Fruit fly (Drosophila melanogaster) whole organism, embryonic: ENCODE measurements around the gene Swip-1.

ENCODE experiments used
- Ada2b ChIP-seq: fragments of 200-800 bp; sonication (Bioruptor generic); IDR thresholded peaks from 2 replicates; pipeline ENCODE4 v1.3.6; 2022; ENCODE audit warnings: missing biosample characterization, missing genetic modification characterization
- C15 ChIP-seq: fragments of 200-800 bp; sonication (Bioruptor generic); IDR thresholded peaks from 3 replicates; pipeline ENCODE4 v1.3.6; 2022; ENCODE audit warnings: missing biosample characterization, missing genetic modification characterization
- CG10366 ChIP-seq: fragments of 200-800 bp; sonication (Bioruptor generic); IDR thresholded peaks from 2 replicates; pipeline ENCODE4 v1.3.6; 2022; ENCODE audit warnings: missing biosample characterization, missing genetic modification characterization
- CG10431 ChIP-seq: fragments of 200-800 bp; sonication (Bioruptor generic); optimal IDR thresholded peaks from 3 replicates; lab custom pipeline; 2018; ENCODE audit warnings: missing biosample characterization, mild to moderate bottlenecking, missing genetic modification characterization
- CG11504 ChIP-seq: fragments of 200-800 bp; sonication (Bioruptor generic); optimal IDR thresholded peaks from 3 replicates; lab custom pipeline; 2019; ENCODE audit warnings: missing biosample characterization, mild to moderate bottlenecking, missing genetic modification characterization, moderate library complexity
- CG11696 ChIP-seq: fragments of 200-800 bp; sonication (Bioruptor generic); IDR thresholded peaks from 2 replicates; pipeline ENCODE4 v1.3.6; 2022; ENCODE audit warnings: missing biosample characterization, missing genetic modification characterization
- CG12391 ChIP-seq: fragments of 200-800 bp; sonication (Bioruptor generic); optimal IDR thresholded peaks from 3 replicates; lab custom pipeline; 2018; ENCODE audit warnings: missing biosample characterization, mild to moderate bottlenecking, missing genetic modification characterization, moderate library complexity
- CG15269 ChIP-seq: fragments of 200-800 bp; sonication (Bioruptor generic); optimal IDR thresholded peaks from 2 replicates; lab custom pipeline; 2018; ENCODE audit warnings: missing biosample characterization, mild to moderate bottlenecking, missing genetic modification characterization, moderate library complexity
- CG16815 ChIP-seq: fragments of 200-800 bp; sonication (Bioruptor generic); optimal IDR thresholded peaks from 3 replicates; lab custom pipeline; 2017; ENCODE audit warnings: missing biosample characterization, mild to moderate bottlenecking, missing genetic modification characterization
- CG30403 ChIP-seq: fragments of 200-800 bp; sonication (Bioruptor generic); optimal IDR thresholded peaks from 3 replicates; lab custom pipeline; 2016; ENCODE audit warnings: missing biosample characterization, missing genetic modification characterization
- CG31365 ChIP-seq: fragments of 200-800 bp; sonication (Bioruptor generic); optimal IDR thresholded peaks from 2 replicates; lab custom pipeline; 2018; ENCODE audit warnings: missing biosample characterization, mild to moderate bottlenecking, missing genetic modification characterization
- CG4404 ChIP-seq: fragments of 200-800 bp; sonication (Bioruptor generic); IDR thresholded peaks from 2 replicates; pipeline ENCODE4 v1.3.6; 2022; ENCODE audit warnings: missing biosample characterization, missing genetic modification characterization
- CG4707 ChIP-seq: fragments of 200-800 bp; sonication (Bioruptor generic); optimal IDR thresholded peaks from 2 replicates; lab custom pipeline; 2018; ENCODE audit warnings: missing biosample characterization, mild to moderate bottlenecking, missing genetic modification characterization, moderate library complexity
- CG5245 ChIP-seq: fragments of 200-800 bp; sonication (Bioruptor generic); optimal IDR thresholded peaks from 3 replicates; lab custom pipeline; 2016; ENCODE audit warnings: missing biosample characterization, missing genetic modification characterization
- CG8089 ChIP-seq: fragments of 200-800 bp; sonication (Bioruptor generic); optimal IDR thresholded peaks from 3 replicates; lab custom pipeline; 2016; ENCODE audit warnings: missing biosample characterization, missing genetic modification characterization
- CG8281 ChIP-seq: fragments of 200-800 bp; sonication (Bioruptor generic); optimal IDR thresholded peaks from 2 replicates; lab custom pipeline; 2018; ENCODE audit warnings: missing biosample characterization, mild to moderate bottlenecking, missing genetic modification characterization, moderate library complexity
- CG9797 ChIP-seq: fragments of 200-800 bp; sonication (Bioruptor generic); optimal IDR thresholded peaks from 3 replicates; lab custom pipeline; 2018; ENCODE audit warnings: missing biosample characterization, mild to moderate bottlenecking, missing genetic modification characterization
- D ChIP-seq, 2 experiments: fragments of 200-800 bp in 1 of 2; fragments of >200 bp in 1 of 2; sonication (Bioruptor generic) in 1 of 2; optimal IDR thresholded peaks; 2 replicates in 1 of 2; 3 replicates in 1 of 2; lab custom pipeline; 2017; ENCODE audit warnings: mild to moderate bottlenecking in 1 of 2, missing biosample characterization in 1 of 2, missing genetic modification characterization in 1 of 2, missing genetic modification reagents in 1 of 2
- HLHmδ ChIP-seq: fragments of 200-800 bp; sonication (Bioruptor generic); optimal IDR thresholded peaks from 2 replicates; lab custom pipeline; 2018; ENCODE audit warnings: missing biosample characterization, mild to moderate bottlenecking, missing genetic modification characterization, moderate library complexity
- NfI ChIP-seq: fragments of 200-800 bp; sonication (Bioruptor generic); optimal IDR thresholded peaks from 3 replicates; lab custom pipeline; 2018; ENCODE audit warnings: missing biosample characterization, mild to moderate bottlenecking, missing genetic modification characterization, moderate library complexity
- Oaz ChIP-seq: fragments of 200-800 bp; sonication (Bioruptor generic); IDR thresholded peaks from 2 replicates; pipeline ENCODE4 v1.3.6; 2022; ENCODE audit warnings: missing biosample characterization, missing genetic modification characterization
- Rfx ChIP-seq: fragments of 200-800 bp; sonication (Bioruptor generic); IDR thresholded peaks from 2 replicates; pipeline ENCODE4 v1.3.6; 2022; ENCODE audit warnings: missing biosample characterization, missing genetic modification characterization
- Sry-β ChIP-seq: fragments of 200-800 bp; sonication (Bioruptor generic); optimal IDR thresholded peaks from 2 replicates; lab custom pipeline; 2018; ENCODE audit warnings: missing biosample characterization, mild to moderate bottlenecking, missing genetic modification characterization, moderate library complexity
- Ssrp ChIP-seq: fragments of 200-800 bp; sonication (Bioruptor generic); optimal IDR thresholded peaks from 2 replicates; lab custom pipeline; 2018; ENCODE audit warnings: missing biosample characterization, mild to moderate bottlenecking, missing genetic modification characterization, moderate library complexity
- Xrp1 ChIP-seq: fragments of 200-800 bp; sonication (Bioruptor generic); IDR thresholded peaks from 2 replicates; pipeline ENCODE4 v1.3.6; 2022; ENCODE audit warnings: missing biosample characterization, missing genetic modification characterization
- ara ChIP-seq: fragments of 200-800 bp; sonication (Bioruptor generic); IDR thresholded peaks from 2 replicates; pipeline ENCODE4 v1.3.6; 2022; ENCODE audit warnings: missing biosample characterization, missing genetic modification characterization
- ash1 ChIP-seq: fragments of 200-800 bp; sonication (Bioruptor generic); optimal IDR thresholded peaks from 2 replicates; lab custom pipeline; 2018; ENCODE audit warnings: missing biosample characterization, mild to moderate bottlenecking, missing genetic modification characterization
- ato ChIP-seq: fragments of 200-800 bp; sonication (Bioruptor generic); IDR thresholded peaks from 2 replicates; pipeline ENCODE4 v1.3.6; 2022; ENCODE audit warnings: missing biosample characterization, missing genetic modification characterization; ENCODE audit not compliant: partially characterized antibody
- bowl ChIP-seq: fragments of 200-800 bp; sonication (Bioruptor generic); IDR thresholded peaks from 2 replicates; pipeline ENCODE4 v1.3.6; 2022; ENCODE audit warnings: missing biosample characterization, missing genetic modification characterization
- bsh ChIP-seq, 2 experiments: fragments of 200-800 bp; sonication (Bioruptor generic); optimal IDR thresholded peaks; 2 replicates each; lab custom pipeline; 2017 to 2018; ENCODE audit warnings: mild to moderate bottlenecking in 2 of 2, missing biosample characterization in 2 of 2, missing genetic modification characterization in 2 of 2, moderate library complexity in 1 of 2
- cg ChIP-seq: fragments of 200-800 bp; sonication (Bioruptor generic); optimal IDR thresholded peaks from 3 replicates; lab custom pipeline; 2019; ENCODE audit warnings: missing biosample characterization, mild to moderate bottlenecking, missing genetic modification characterization, moderate library complexity
- dimm ChIP-seq: fragments of 200-800 bp; sonication (Bioruptor generic); IDR thresholded peaks from 2 replicates; pipeline ENCODE4 v1.3.6; 2022; ENCODE audit warnings: missing biosample characterization, missing genetic modification characterization
- dmrt11E ChIP-seq: fragments of 200-800 bp; sonication (Bioruptor generic); optimal IDR thresholded peaks from 3 replicates; lab custom pipeline; 2018; ENCODE audit warnings: missing biosample characterization, mild to moderate bottlenecking, missing genetic modification characterization, moderate library complexity
- dysf ChIP-seq: fragments of 200-800 bp; sonication (Bioruptor generic); IDR thresholded peaks from 3 replicates; pipeline ENCODE4 v1.3.6; 2022; ENCODE audit warnings: missing biosample characterization, missing genetic modification characterization
- ewg ChIP-seq: fragments of 200-800 bp; sonication (Bioruptor generic); optimal IDR thresholded peaks from 3 replicates; lab custom pipeline; 2017; ENCODE audit warnings: mild to moderate bottlenecking, missing biosample characterization, missing genetic modification reagents, missing genetic modification characterization
- exex ChIP-seq: fragments of 200-800 bp; sonication (Bioruptor generic); optimal IDR thresholded peaks from 4 replicates; lab custom pipeline; 2018; ENCODE audit warnings: missing biosample characterization, mild to moderate bottlenecking, missing genetic modification characterization, moderate library complexity
- fd96Cb ChIP-seq: fragments of 200-800 bp; sonication (Bioruptor generic); optimal IDR thresholded peaks from 2 replicates; lab custom pipeline; 2018; ENCODE audit warnings: missing biosample characterization, mild to moderate bottlenecking, missing genetic modification characterization, moderate library complexity
- gce ChIP-seq: fragments of 200-800 bp; sonication (Bioruptor generic); IDR thresholded peaks from 3 replicates; pipeline ENCODE4 v1.3.6; 2022; ENCODE audit warnings: missing biosample characterization, missing genetic modification characterization
- hb ChIP-seq: fragments of 200-800 bp; sonication (Bioruptor generic); IDR thresholded peaks from 3 replicates; pipeline ENCODE4 v1.3.6; 2022; ENCODE audit warnings: missing biosample characterization, missing genetic modification characterization; ENCODE audit not compliant: partially characterized antibody
- lmd ChIP-seq: fragments of 200-800 bp; sonication (Bioruptor generic); IDR thresholded peaks from 2 replicates; pipeline ENCODE4 v1.3.6; 2022; ENCODE audit warnings: missing biosample characterization, missing genetic modification characterization
- lola ChIP-seq, 3 experiments: fragments of >200 bp in 2 of 3; fragments of 200-800 bp in 1 of 3; sonication (Bioruptor generic) in 1 of 3; optimal IDR thresholded peaks; 2 replicates each; lab custom pipeline; 2017 to 2019; ENCODE audit warnings: missing biosample characterization in 3 of 3, missing genetic modification characterization in 3 of 3, mild to moderate bottlenecking in 1 of 3, moderate library complexity in 1 of 3
- mirr ChIP-seq: fragments of 200-800 bp; sonication (Bioruptor generic); optimal IDR thresholded peaks from 3 replicates; lab custom pipeline; 2018; ENCODE audit warnings: missing biosample characterization, mild to moderate bottlenecking, missing genetic modification characterization
- prd ChIP-seq, 3 experiments: fragments of >200 bp in 2 of 3; fragments of 200-800 bp in 1 of 3; sonication (Bioruptor generic) in 1 of 3; optimal IDR thresholded peaks in 2 of 3; IDR thresholded peaks in 1 of 3; 2 replicates in 2 of 3; 3 replicates in 1 of 3; pipeline versions ENCODE4 v1.3.6 to Lab custom; 2017 to 2022; ENCODE audit warnings: missing biosample characterization in 1 of 3, missing genetic modification characterization in 1 of 3
- pzg ChIP-seq: fragments of 200-800 bp; sonication (Bioruptor generic); optimal IDR thresholded peaks from 3 replicates; lab custom pipeline; 2018; ENCODE audit warnings: missing biosample characterization, mild to moderate bottlenecking, missing genetic modification characterization, moderate library complexity
- slbo ChIP-seq: fragments of 200-800 bp; sonication (Bioruptor generic); IDR thresholded peaks from 2 replicates; pipeline ENCODE4 v1.3.6; 2022; ENCODE audit warnings: missing biosample characterization, missing genetic modification characterization
- slou ChIP-seq: fragments of 200-800 bp; sonication (Bioruptor generic); optimal IDR thresholded peaks from 3 replicates; lab custom pipeline; 2016; ENCODE audit warnings: missing biosample characterization, missing genetic modification characterization
- wor ChIP-seq: fragments of 200-800 bp; sonication (Bioruptor generic); IDR thresholded peaks from 2 replicates; pipeline ENCODE4 v1.3.6; 2022; ENCODE audit warnings: missing biosample characterization, missing genetic modification characterization

The Swip-1 gene

dm6 chr2L:19014032-19014880, 27.2 kb upstream of the Swip-1 start (continued):
- TF ChIP-seq fd96Cb (tag; lab: Kevin White, UChicago) (peak; percentile 67), ewg (peak; percentile 64), CG11696 (no peak), slou (GFP tag; lab: Kevin White, UChicago) (peak; percentile 70), lola (GFP tag; optimal IDR thresholded peaks at IDR 0.05; lab: Kevin White, UChicago) (peak in 1 of 3 experiments; percentile 46), CG10366 (GFP tag; lab: Robert Waterston, UW) (peak; percentile 46; the same call in 1 of the 2 replicates), CG10431 (GFP tag; lab: Kevin White, UChicago) (peak; percentile 37), ara (GFP tag; lab: Robert Waterston, UW) (no peak; the same call in 1 of the 2 replicates), Xrp1 (GFP tag; lab: Robert Waterston, UW) (peak; percentile 73), C15 (GFP tag; lab: Robert Waterston, UW) (no peak), CG4707 (no peak), CG4404 (GFP tag; lab: Robert Waterston, UW) (peak; percentile 36; the same call in 1 of the 2 replicates), CG16815 (GFP tag; lab: Kevin White, UChicago) (peak; percentile 52), Sry-β (GFP tag; lab: Kevin White, UChicago) (no peak), Ssrp (tag; lab: Kevin White, UChicago) (peak; percentile 57), prd (optimal IDR thresholded peaks at IDR 0.05; lab: Kevin White, UChicago) (no peak), prd (GFP tag; IDR thresholded peaks at IDR 0.05; lab: Robert Waterston, UW) (peak; percentile 74), D (optimal IDR thresholded peaks at IDR 0.05; lab: Kevin White, UChicago) (no peak), D (GFP tag; optimal IDR thresholded peaks at IDR 0.05; lab: Kevin White, UChicago) (peak; percentile 69), CG30403 (GFP tag; lab: Kevin White, UChicago) (peak; percentile 73), ato (GFP tag; lab: Robert Waterston, UW) (no peak), CG5245 (GFP tag; lab: Kevin White, UChicago) (peak; percentile 39), dimm (GFP tag; lab: Robert Waterston, UW) (no peak), dmrt11E (no peak), dysf (GFP tag; lab: Robert Waterston, UW) (peak; percentile 79), CG8281 (tag; lab: Kevin White, UChicago) (peak; percentile 59), Ada2b (peak; percentile 44; the same call in 1 of the 2 replicates), CG8089 (GFP tag; lab: Kevin White, UChicago) (no peak), CG31365 (no peak), bsh (GFP tag; optimal IDR thresholded peaks at IDR 0.05; lab: Kevin White, UChicago) (peak in 1 of 2 experiments; percentile 73), slbo (GFP tag; lab: Robert Waterston, UW) (peak; percentile 58), cg (GFP tag; lab: Kevin White, UChicago) (no peak), CG9797 (GFP tag; lab: Kevin White, UChicago) (no peak), lmd (GFP tag; lab: Robert Waterston, UW) (peak; percentile 62), hb (GFP tag; lab: Robert Waterston, UW) (no peak), CG12391 (tag; lab: Kevin White, UChicago) (peak; percentile 75), CG15269 (tag; lab: Kevin White, UChicago) (peak; percentile 85), HLHmδ (no peak), NfI (GFP tag; lab: Kevin White, UChicago) (peak; percentile 84), exex (tag; lab: Kevin White, UChicago) (peak; percentile 45), pzg (GFP tag; lab: Kevin White, UChicago) (no peak), mirr (GFP tag; lab: Kevin White, UChicago) (peak; percentile 66), Oaz (peak; percentile 60), wor (GFP tag; lab: Robert Waterston, UW) (peak; percentile 46; the same call in 1 of the 2 replicates), Rfx (GFP tag; lab: Robert Waterston, UW) (peak; percentile 57), gce (GFP tag; lab: Robert Waterston, UW) (no peak), bowl (GFP tag; lab: Robert Waterston, UW) (no peak), CG11504 (tag; lab: Kevin White, UChicago) (peak; percentile 86), ash1 (GFP tag; lab: Kevin White, UChicago) (no peak)
